Worm (Caenorhabditis elegans) whole organism, young adult: ENCODE measurements around the gene gpch-1.

Experiments used
- B0336.3 ChIP-seq: fragments of 200-800 bp; sonication (Bioruptor generic); IDR thresholded peaks from 2 replicates; pipeline ENCODE4 v1.3.6; 2022; ENCODE audit warnings: missing genetic modification characterization, missing compliant biosample characterization
- C17E4.6 ChIP-seq: fragments of 200-800 bp; sonication (Bioruptor generic); IDR thresholded peaks from 2 replicates; pipeline ENCODE4 v1.3.6; 2022; ENCODE audit warnings: missing genetic modification reagents, missing genetic modification characterization, missing compliant biosample characterization
- D2030.7 ChIP-seq: fragments of 200-800 bp; sonication (Bioruptor generic); IDR thresholded peaks from 2 replicates; pipeline ENCODE4 v1.3.6; 2022; ENCODE audit warnings: missing genetic modification reagents, missing genetic modification characterization, missing compliant biosample characterization
- F22D6.2 ChIP-seq: sonication (generic microtip); optimal IDR thresholded peaks from 2 replicates; lab custom pipeline; 2016; ENCODE audit warnings: mild to moderate bottlenecking, missing genetic modification characterization, missing compliant biosample characterization
- F33H1.4 ChIP-seq: fragments of 200-800 bp; sonication (Bioruptor generic); IDR thresholded peaks from 2 replicates; pipeline ENCODE4 v1.3.6; 2022; ENCODE audit warnings: missing genetic modification reagents, missing genetic modification characterization, missing compliant biosample characterization
- F39B2.1 ChIP-seq: fragments of 200-800 bp; sonication (Bioruptor generic); IDR thresholded peaks from 2 replicates; pipeline ENCODE4 v1.3.6; 2022; ENCODE audit warnings: missing genetic modification reagents, missing genetic modification characterization, missing compliant biosample characterization
- K11D2.4 ChIP-seq: fragments of 200-800 bp; sonication (Bioruptor generic); IDR thresholded peaks from 2 replicates; pipeline ENCODE4 v1.3.6; 2022; ENCODE audit warnings: missing genetic modification reagents, missing genetic modification characterization, missing compliant biosample characterization
- Y53G8AR.9 ChIP-seq: fragments of 200-800 bp; sonication (Bioruptor generic); conservative IDR thresholded peaks from 2 replicates; pipeline ENCODE4 v1.3.6; 2022; ENCODE audit warnings: missing genetic modification reagents, missing genetic modification characterization, missing compliant biosample characterization
- ZK185.1 ChIP-seq: sonication (generic microtip); optimal IDR thresholded peaks from 2 replicates; lab custom pipeline; 2016; ENCODE audit warnings: mild to moderate bottlenecking, missing genetic modification characterization, missing compliant biosample characterization; ENCODE audit not compliant: poor library complexity, severe bottlenecking
- aptf-2 ChIP-seq: fragments of 200-800 bp; sonication (Bioruptor generic); conservative IDR thresholded peaks from 2 replicates; pipeline ENCODE4 v1.3.6; 2022; ENCODE audit warnings: missing genetic modification reagents, missing genetic modification characterization, missing compliant biosample characterization
- athp-1 ChIP-seq: sonication (generic microtip); optimal IDR thresholded peaks from 2 replicates; lab custom pipeline; 2017; ENCODE audit warnings: mild to moderate bottlenecking, missing genetic modification characterization, missing compliant biosample characterization
- attf-5 ChIP-seq: fragments of 200-800 bp; sonication (Bioruptor generic); optimal IDR thresholded peaks from 2 replicates; lab custom pipeline; 2018; ENCODE audit warnings: mild to moderate bottlenecking, missing genetic modification characterization, missing compliant biosample characterization
- bed-2 ChIP-seq: fragments of 200-800 bp; sonication (Bioruptor generic); IDR thresholded peaks from 2 replicates; pipeline ENCODE4 v1.3.6; 2022; ENCODE audit warnings: missing genetic modification reagents, missing genetic modification characterization, missing compliant biosample characterization
- cebp-1 ChIP-seq, 2 experiments: fragments of 200-800 bp in 1 of 2; sonication (Bioruptor generic) in 1 of 2; sonication (generic microtip) in 1 of 2; IDR thresholded peaks in 1 of 2; optimal IDR thresholded peaks in 1 of 2; 2 replicates each; pipeline versions ENCODE4 v1.3.6 to Lab custom; 2017 to 2022; ENCODE audit warnings: missing compliant biosample characterization in 2 of 2, missing genetic modification characterization in 2 of 2, mild to moderate bottlenecking in 1 of 2, missing genetic modification reagents in 1 of 2, moderate library complexity in 1 of 2
- cebp-2 ChIP-seq: fragments of 200-800 bp; sonication (Bioruptor generic); IDR thresholded peaks from 2 replicates; pipeline ENCODE4 v1.3.6; 2022; ENCODE audit warnings: missing genetic modification characterization, missing compliant biosample characterization
- ceh-100 ChIP-seq: fragments of 200-800 bp; sonication (Bioruptor generic); IDR thresholded peaks from 2 replicates; pipeline ENCODE4 v1.3.6; 2022; ENCODE audit warnings: missing genetic modification reagents, missing genetic modification characterization, missing compliant biosample characterization
- ceh-27 ChIP-seq: fragments of 200-800 bp; sonication (Bioruptor generic); optimal IDR thresholded peaks from 2 replicates; lab custom pipeline; 2018; ENCODE audit warnings: mild to moderate bottlenecking, missing genetic modification characterization, moderate library complexity, missing compliant biosample characterization
- ceh-91 ChIP-seq: fragments of 200-800 bp; sonication (Bioruptor generic); IDR thresholded peaks from 2 replicates; pipeline ENCODE4 v1.3.6; 2022; ENCODE audit warnings: missing genetic modification reagents, missing genetic modification characterization, missing compliant biosample characterization
- egl-18 ChIP-seq: fragments of 200-800 bp; sonication (Bioruptor generic); IDR thresholded peaks from 2 replicates; pipeline ENCODE4 v1.3.6; 2022; ENCODE audit warnings: missing genetic modification reagents, missing genetic modification characterization, missing compliant biosample characterization
- ekl-4 ChIP-seq: fragments of 200-800 bp; sonication (Bioruptor generic); IDR thresholded peaks from 2 replicates; pipeline ENCODE4 v1.3.6; 2022; ENCODE audit warnings: missing genetic modification reagents, missing genetic modification characterization, missing compliant biosample characterization
- fkh-3 ChIP-seq: sonication (generic microtip); optimal IDR thresholded peaks from 2 replicates; lab custom pipeline; 2016; ENCODE audit warnings: mild to moderate bottlenecking, missing genetic modification characterization, missing compliant biosample characterization
- him-1 ChIP-seq: sonication (generic microtip); optimal IDR thresholded peaks from 2 replicates; lab custom pipeline; 2016; ENCODE audit warnings: missing genotype, missing genetic modification reagents, missing genetic modification characterization, missing compliant biosample characterization
- hlh-26 ChIP-seq: fragments of 200-800 bp; sonication (Bioruptor generic); conservative IDR thresholded peaks from 2 replicates; pipeline ENCODE4 v1.3.6; 2022; ENCODE audit warnings: missing genetic modification reagents, missing genetic modification characterization, missing compliant biosample characterization
- hmg-20 ChIP-seq: fragments of 200-800 bp; sonication (Bioruptor generic); IDR thresholded peaks from 2 replicates; pipeline ENCODE4 v1.3.6; 2022; ENCODE audit warnings: missing genetic modification reagents, missing genetic modification characterization, missing compliant biosample characterization
- let-526 ChIP-seq: fragments of 200-800 bp; sonication (Bioruptor generic); IDR thresholded peaks from 2 replicates; pipeline ENCODE4 v1.3.6; 2022; ENCODE audit warnings: missing genetic modification reagents, missing genetic modification characterization, missing compliant biosample characterization
- let-607 ChIP-seq, 2 experiments: fragments of 200-800 bp in 1 of 2; sonication (Bioruptor generic) in 1 of 2; sonication (generic microtip) in 1 of 2; optimal IDR thresholded peaks; 2 replicates each; lab custom pipeline; 2016 to 2018; ENCODE audit warnings: mild to moderate bottlenecking in 2 of 2, missing compliant biosample characterization in 2 of 2, missing genetic modification characterization in 2 of 2, moderate library complexity in 2 of 2, missing genotype in 1 of 2
- lir-1 ChIP-seq: fragments of 200-800 bp; sonication (Bioruptor generic); conservative IDR thresholded peaks from 2 replicates; pipeline ENCODE4 v1.3.6; 2022; ENCODE audit warnings: missing genetic modification reagents, missing genetic modification characterization, missing compliant biosample characterization
- nfya-2 ChIP-seq: fragments of 200-800 bp; sonication (Bioruptor generic); IDR thresholded peaks from 2 replicates; pipeline ENCODE4 v1.3.6; 2022; ENCODE audit warnings: missing genetic modification reagents, missing genetic modification characterization, missing compliant biosample characterization
- nhr-179 ChIP-seq: sonication (generic microtip); optimal IDR thresholded peaks from 2 replicates; lab custom pipeline; 2016; ENCODE audit warnings: mild to moderate bottlenecking, missing genetic modification characterization, missing compliant biosample characterization
- nhr-27 ChIP-seq: fragments of 200-800 bp; sonication (Bioruptor generic); optimal IDR thresholded peaks from 2 replicates; lab custom pipeline; 2018; ENCODE audit warnings: mild to moderate bottlenecking, missing genetic modification characterization, moderate library complexity, missing compliant biosample characterization
- nhr-90 ChIP-seq: sonication (generic microtip); optimal IDR thresholded peaks from 2 replicates; lab custom pipeline; 2016; ENCODE audit warnings: missing genotype, mild to moderate bottlenecking, missing genetic modification characterization, missing compliant biosample characterization
- pbrm-1 ChIP-seq: fragments of 200-800 bp; sonication (Bioruptor generic); IDR thresholded peaks from 2 replicates; pipeline ENCODE4 v1.3.6; 2022; ENCODE audit warnings: missing genetic modification reagents, missing genetic modification characterization, missing compliant biosample characterization
- pha-4 ChIP-seq: fragments of 150-350 bp; sonication (generic microtip); optimal IDR thresholded peaks from 2 replicates; lab custom pipeline; 2014; ENCODE audit warnings: missing biosample characterization, missing genetic modification reagents, missing genetic modification characterization
- rec-8 ChIP-seq, 2 experiments: sonication (generic microtip); optimal IDR thresholded peaks; 2 replicates each; lab custom pipeline; 2016; ENCODE audit warnings: mild to moderate bottlenecking in 2 of 2, missing genetic modification characterization in 2 of 2, missing genetic modification reagents in 2 of 2, missing genotype in 2 of 2, missing biosample characterization in 1 of 2, missing compliant biosample characterization in 1 of 2, moderate library complexity in 1 of 2
- sea-2 ChIP-seq: fragments of 200-800 bp; sonication (Bioruptor generic); IDR thresholded peaks from 2 replicates; pipeline ENCODE4 v1.3.6; 2022; ENCODE audit warnings: missing genetic modification characterization, missing compliant biosample characterization
- snpc-4 ChIP-seq, 5 experiments: fragments of 150-350 bp in 1 of 5; sonication (generic microtip) in 4 of 5; optimal IDR thresholded peaks; 2 replicates each; lab custom pipeline; 2014 to 2018; ENCODE audit warnings: missing genetic modification characterization in 5 of 5, missing biosample characterization in 3 of 5, antibody characterized with exemption in 2 of 5, mild to moderate bottlenecking in 2 of 5, missing compliant biosample characterization in 2 of 5, missing genotype in 2 of 5, moderate library complexity in 2 of 5, missing genetic modification reagents in 1 of 5
- tlf-1 ChIP-seq: fragments of 200-800 bp; sonication (Bioruptor generic); optimal IDR thresholded peaks from 2 replicates; lab custom pipeline; 2018; ENCODE audit warnings: mild to moderate bottlenecking, missing genetic modification characterization, missing compliant biosample characterization
- zfh-2 ChIP-seq: fragments of 200-800 bp; sonication (Bioruptor generic); conservative IDR thresholded peaks from 2 replicates; pipeline ENCODE4 v1.3.6; 2022; ENCODE audit warnings: missing genetic modification reagents, missing genetic modification characterization, missing compliant biosample characterization
- ztf-25 ChIP-seq: fragments of 200-800 bp; sonication (Bioruptor generic); IDR thresholded peaks from 2 replicates; pipeline ENCODE4 v1.3.6; 2022; ENCODE audit warnings: missing genetic modification reagents, missing genetic modification characterization, missing compliant biosample characterization
- ztf-28 ChIP-seq: fragments of 200-800 bp; sonication (Bioruptor generic); IDR thresholded peaks from 2 replicates; pipeline ENCODE4 v1.3.6; 2022; ENCODE audit warnings: missing genetic modification reagents, missing genetic modification characterization, missing compliant biosample characterization

Gene gpch-1

DNA sequence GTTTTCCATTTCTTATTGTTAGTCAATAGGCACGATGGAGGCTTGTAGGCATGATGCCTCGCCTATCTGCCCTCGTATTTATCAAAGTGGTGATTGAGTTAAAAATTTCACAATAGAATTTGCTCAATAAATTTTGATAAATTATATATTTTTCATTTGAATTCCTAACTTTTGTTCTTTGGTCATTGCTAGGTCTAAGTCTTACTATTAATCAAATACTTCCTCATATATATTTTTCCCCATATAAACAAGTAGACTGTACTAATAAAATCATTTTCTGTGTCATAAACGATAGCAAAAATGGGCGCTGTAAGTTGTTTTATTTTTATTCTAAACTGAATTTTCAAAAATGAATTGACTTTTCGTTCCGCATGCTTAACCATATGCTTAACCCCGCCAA, 23.9 kb upstream of the gpch-1 start, which contains the start of gene pals-28:
Gene pals-28 (plus strand): TSS at position 301 of the 400 bp plus-strand sequence.
- TF ChIP-seq ceh-91 (GFP tag; lab: Robert Waterston, UW) = no peak
- no peak for TF ChIP-seq nfya-2 (GFP tag; lab: Robert Waterston, UW)
- no peak for TF ChIP-seq cebp-1 (GFP tag; IDR thresholded peaks at IDR 0.05; lab: Robert Waterston, UW)
- no peak for TF ChIP-seq cebp-1 (tag; optimal IDR thresholded peaks at IDR 0.05; lab: Kevin White, UChicago)
- TF ChIP-seq tlf-1 (GFP tag; lab: Kevin White, UChicago) = no peak

DNA sequence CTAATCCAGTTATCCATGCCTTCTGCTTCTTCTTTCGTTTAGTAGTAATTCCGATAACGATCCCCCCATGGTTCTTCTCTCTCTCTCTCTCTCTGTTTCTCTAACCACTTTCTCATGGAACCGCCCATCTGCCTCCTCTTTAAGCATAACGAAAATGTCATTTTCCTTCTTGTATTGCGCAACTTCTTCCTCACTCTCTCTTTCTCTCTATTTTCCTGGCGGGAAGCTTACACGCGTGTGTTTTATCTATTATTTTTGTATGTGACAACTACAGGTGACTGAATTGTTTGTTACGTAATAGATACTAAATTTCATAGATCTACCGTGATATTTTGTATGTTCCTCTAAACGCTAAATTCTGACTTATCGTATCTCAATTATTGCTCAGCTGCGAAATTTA, 17.9 kb upstream of the gpch-1 start:
- TF ChIP-seq D2030.7 (GFP tag; lab: Robert Waterston, UW) = no peak
- TF ChIP-seq nhr-27 (tag; lab: Kevin White, UChicago) = no peak
- TF ChIP-seq nfya-2 (GFP tag; lab: Robert Waterston, UW) = no peak
- TF ChIP-seq K11D2.4 (GFP tag; lab: Robert Waterston, UW) = no peak
- TF ChIP-seq nhr-90 (tag; lab: Kevin White, UChicago) = no peak
- TF ChIP-seq ceh-100 = no peak

DNA sequence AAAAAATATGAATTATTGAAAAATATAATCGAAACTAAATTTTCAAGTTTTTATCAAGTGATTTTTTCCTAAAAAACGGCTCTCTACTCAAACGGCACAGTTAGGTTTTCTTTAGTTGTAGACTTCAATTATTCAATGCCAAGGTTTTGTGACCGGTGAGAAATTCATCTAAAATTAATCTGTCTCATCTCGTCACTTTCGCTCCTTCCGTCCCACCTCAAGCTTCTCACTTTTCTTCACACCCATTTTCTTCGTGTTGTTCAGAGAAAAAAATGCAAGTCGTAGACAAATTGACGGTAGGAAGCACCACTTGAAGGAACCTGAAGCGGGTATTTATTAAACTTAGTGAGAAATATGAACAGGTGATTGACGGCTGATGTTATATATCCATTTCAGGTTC, 17.0 kb upstream of the gpch-1 start:
- TF ChIP-seq aptf-2 (GFP tag; lab: Robert Waterston, UW) = no peak
- no peak for TF ChIP-seq bed-2 (GFP tag; lab: Robert Waterston, UW)
- TF ChIP-seq fkh-3 (tag; lab: Kevin White, UChicago) = no peak
- no peak for TF ChIP-seq hlh-26 (GFP tag; lab: Robert Waterston, UW)
- TF ChIP-seq sea-2 (GFP tag; lab: Robert Waterston, UW) = no peak
- no peak for TF ChIP-seq ztf-25
- TF ChIP-seq C17E4.6 (GFP tag; lab: Robert Waterston, UW) = no peak
- TF ChIP-seq ZK185.1 (tag; lab: Kevin White, UChicago) = no peak
- no peak for TF ChIP-seq pha-4 (tag; lab: Kevin White, UChicago)

DNA sequence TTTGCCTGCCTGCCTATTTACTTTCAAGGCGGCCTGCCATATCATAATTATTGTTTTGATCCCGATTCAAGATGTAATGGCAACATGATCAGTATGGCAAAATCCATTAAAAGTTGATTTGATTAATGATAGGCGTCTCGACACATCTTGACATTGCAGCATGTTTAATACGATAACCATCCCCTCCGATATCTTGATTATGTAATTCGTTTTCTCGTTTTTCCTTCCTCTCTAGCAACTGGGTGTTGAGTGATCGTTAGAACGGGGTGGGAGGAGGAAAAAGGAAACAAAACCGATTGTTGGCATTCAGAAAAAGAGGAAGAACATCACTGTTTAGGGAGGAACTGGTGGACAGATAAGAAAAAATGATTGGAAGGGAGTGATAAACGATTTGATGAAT, 16.4 kb upstream of the gpch-1 start:
- no peak for TF ChIP-seq F39B2.1 (GFP tag; lab: Robert Waterston, UW)
- no peak for TF ChIP-seq egl-18 (GFP tag; lab: Robert Waterston, UW)
- TF ChIP-seq ztf-28 (GFP tag; lab: Robert Waterston, UW) = no peak
- TF ChIP-seq F33H1.4 (GFP tag; lab: Robert Waterston, UW) = no peak
- TF ChIP-seq B0336.3 (GFP tag; lab: Robert Waterston, UW) = no peak
- no peak for TF ChIP-seq Y53G8AR.9 (GFP tag; lab: Robert Waterston, UW)
- TF ChIP-seq snpc-4 (GFP tag; optimal IDR thresholded peaks at IDR 0.05; lab: Kevin White, UChicago) = no peak
- TF ChIP-seq snpc-4 (tag; optimal IDR thresholded peaks at IDR 0.05; lab: Kevin White, UChicago) = no peak
- no peak for TF ChIP-seq ceh-27 (GFP tag; lab: Kevin White, UChicago)
- TF ChIP-seq rec-8 (tag; optimal IDR thresholded peaks at IDR 0.05; lab: Kevin White, UChicago) = no peak
- TF ChIP-seq nhr-90 (tag; lab: Kevin White, UChicago) = no peak

DNA sequence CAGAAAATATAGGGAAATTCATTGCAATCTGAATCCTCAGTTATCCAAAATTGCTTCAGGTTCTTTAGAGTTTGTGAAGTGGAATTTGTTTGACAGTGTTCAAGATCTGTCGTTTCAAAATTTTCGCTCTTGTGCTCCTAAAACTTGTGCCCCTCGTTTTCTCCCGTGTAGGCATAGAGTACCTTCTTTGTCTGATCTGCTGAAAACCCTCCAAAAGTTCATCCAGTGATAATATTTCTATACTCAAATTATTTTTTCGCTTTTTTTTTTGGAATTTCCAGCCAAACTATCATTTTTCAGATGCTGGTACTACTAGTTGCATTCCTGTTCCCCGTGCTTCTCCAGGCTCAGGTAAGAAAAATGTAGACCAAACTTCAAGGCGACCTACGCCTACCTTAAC, 13.9 kb upstream of the gpch-1 start, which contains the start of gene R07E5.4:
Gene R07E5.4 (plus strand): TSS at position 301 of the 400 bp plus-strand sequence.
- no peak for TF ChIP-seq let-526 (GFP tag; lab: Robert Waterston, UW)
- TF ChIP-seq cebp-1 (GFP tag; IDR thresholded peaks at IDR 0.05; lab: Robert Waterston, UW) = no peak
- TF ChIP-seq cebp-1 (tag; optimal IDR thresholded peaks at IDR 0.05; lab: Kevin White, UChicago) = no peak
- no peak for TF ChIP-seq nhr-27 (tag; lab: Kevin White, UChicago)
- TF ChIP-seq zfh-2 = no peak
- TF ChIP-seq cebp-2 (GFP tag; lab: Robert Waterston, UW) = no peak
- TF ChIP-seq pbrm-1 = no peak
- TF ChIP-seq tlf-1 (GFP tag; lab: Kevin White, UChicago) = no peak
- no peak for TF ChIP-seq K11D2.4 (GFP tag; lab: Robert Waterston, UW)
- TF ChIP-seq him-1 = no peak
- no peak for TF ChIP-seq athp-1
- no peak for TF ChIP-seq lir-1 (GFP tag; lab: Robert Waterston, UW)
- TF ChIP-seq attf-5 = no peak
- no peak for TF ChIP-seq hmg-20 (GFP tag; lab: Robert Waterston, UW)
- no peak for TF ChIP-seq nhr-179 (tag; lab: Kevin White, UChicago)
- TF ChIP-seq nhr-90 (tag; lab: Kevin White, UChicago) = no peak
- no peak for TF ChIP-seq let-607 (tag; optimal IDR thresholded peaks at IDR 0.05; lab: Kevin White, UChicago)
- TF ChIP-seq hlh-26 (GFP tag; lab: Robert Waterston, UW) = no peak
- TF ChIP-seq F22D6.2 (tag; lab: Kevin White, UChicago) = no peak
- TF ChIP-seq ekl-4 (GFP tag; lab: Robert Waterston, UW) = no peak
- TF ChIP-seq, all 124 proteins: peak for 0
